Worm (Caenorhabditis elegans): ENCODE results near the gene K09C4.5.

DNA sequence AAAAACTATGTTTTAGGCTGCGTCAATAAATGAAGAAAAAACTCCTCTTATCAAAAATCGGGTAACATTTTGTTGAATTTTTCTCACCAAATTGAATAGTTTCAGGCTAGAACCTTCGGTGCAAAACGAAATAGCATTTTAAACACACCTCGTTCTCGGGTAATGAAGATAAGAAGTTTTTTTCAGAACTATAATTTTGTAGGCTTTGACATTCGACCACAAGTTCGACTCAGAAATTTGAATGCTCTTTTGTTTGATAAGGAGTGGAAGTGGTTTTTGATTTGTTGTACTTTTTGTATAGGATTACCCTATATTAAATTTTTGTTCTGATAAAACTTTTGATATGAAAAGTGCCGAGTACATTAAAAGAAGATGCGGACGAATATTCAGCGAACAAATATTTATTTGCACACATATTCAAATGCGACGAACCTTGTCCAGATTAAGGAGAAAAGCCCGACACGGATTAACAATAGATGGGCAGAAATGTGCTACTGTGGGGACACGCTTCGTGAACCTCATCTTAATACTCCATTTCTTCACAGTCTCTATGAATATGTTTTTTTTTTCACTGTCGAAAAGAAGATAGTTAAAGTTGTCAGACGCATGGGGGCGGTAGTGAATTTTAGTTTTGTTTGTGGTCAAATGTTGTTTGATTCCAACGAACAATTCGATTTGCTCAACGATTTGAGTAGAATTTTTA lies 24.3 kb downstream of the K09C4.5 start:
- TF ChIP-seq blmp-1 (tag; optimal IDR thresholded peaks at IDR 0.05) (no peak), lin-13 (GFP tag; optimal IDR thresholded peaks at IDR 0.05) (no peak), nhr-11 (tag; optimal IDR thresholded peaks at IDR 0.05) (no peak), nhr-28 (tag; optimal IDR thresholded peaks at IDR 0.05) (no peak)

Measured in whole organism, L1 larva.